Fruit fly (Drosophila melanogaster) S2 (cell line): ENCODE data around the gene JhI-21.

Experiments used
- CG8478 ChIP-seq: fragments of >200 bp; optimal IDR thresholded peaks from 2 replicates; lab custom pipeline; 2018
- CTCF ChIP-seq, 2 experiments: fragments of >200 bp; optimal IDR thresholded peaks; 2 replicates each; lab custom pipeline; 2018

dm6 chr2L:12007853-12008252 lies 48.0 kb downstream of the JhI-21 start, which contains the start of gene Rh5:
- TF ChIP-seq CG8478: no peak
- TF ChIP-seq CTCF (optimal IDR thresholded peaks at IDR 0.05; lab: Kevin White, UChicago): no peak
